Worm (Caenorhabditis elegans): Measurements from ENCODE around the gene icln-1.

DNA sequence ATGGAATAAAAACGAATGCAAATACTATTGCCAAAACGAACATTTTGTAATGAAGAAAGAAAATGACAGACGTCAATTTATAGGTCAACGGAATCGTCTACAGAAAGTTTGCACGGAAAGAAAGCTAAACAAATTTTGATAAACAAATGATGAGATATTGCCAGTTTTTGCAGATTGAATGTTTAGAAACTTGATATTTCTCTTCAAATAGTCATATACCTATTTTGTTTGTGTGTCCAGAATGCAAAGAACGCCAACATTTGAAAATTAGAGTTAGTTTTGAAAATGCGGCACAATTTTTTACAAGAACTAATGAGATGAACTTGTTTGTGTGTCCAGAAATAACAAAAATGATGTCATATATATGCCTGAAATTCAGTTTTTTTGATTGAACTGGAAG lies 50.2 kb downstream of the icln-1 start, which contains the start of gene Y73F4A.1:
- no peak for TF ChIP-seq ces-1 (GFP tag; optimal IDR thresholded peaks at IDR 0.05)
- no peak for TF ChIP-seq hlh-1 (tag; optimal IDR thresholded peaks at IDR 0.05)
- no peak for TF ChIP-seq mab-5 (tag; optimal IDR thresholded peaks at IDR 0.05)
- TF ChIP-seq sem-2 (GFP tag; optimal IDR thresholded peaks at IDR 0.05): no peak
- TF ChIP-seq zip-8 (tag; optimal IDR thresholded peaks at IDR 0.05): no peak
- no peak for TF ChIP-seq pha-4 (tag; optimal IDR thresholded peaks at IDR 0.05)
- no peak for TF ChIP-seq unc-62 (GFP tag; optimal IDR thresholded peaks at IDR 0.05)
- TF ChIP-seq nhr-28 (tag; optimal IDR thresholded peaks at IDR 0.05): no peak
- TF ChIP-seq tbx-8 (GFP tag; optimal IDR thresholded peaks at IDR 0.05): no peak
- no peak for TF ChIP-seq ceh-39 (tag; optimal IDR thresholded peaks at IDR 0.05)
- TF ChIP-seq sptf-1 (tag; optimal IDR thresholded peaks at IDR 0.05): no peak
